Fruit fly (Drosophila melanogaster) whole organism, embryonic: ENCODE data around the gene RpL24-like.
A peak's percentile ranks its signal among the peaks of the same experiment; 100 is the strongest.

Source experiments
- Adf1 ChIP-seq: fragments of 200-800 bp; sonication (Bioruptor generic); IDR thresholded peaks from 2 replicates; pipeline ENCODE4 v1.3.6; 2022; ENCODE audit warnings: missing biosample characterization, missing genetic modification characterization
- CG10209 ChIP-seq: fragments of 200-800 bp; sonication (Bioruptor generic); optimal IDR thresholded peaks from 3 replicates; lab custom pipeline; 2017; ENCODE audit warnings: missing biosample characterization, mild to moderate bottlenecking, missing genetic modification characterization, missing genetic modification reagents
- CG10274 ChIP-seq: fragments of 200-800 bp; sonication (Bioruptor generic); optimal IDR thresholded peaks from 3 replicates; lab custom pipeline; 2017; ENCODE audit warnings: missing biosample characterization, mild to moderate bottlenecking, missing genetic modification characterization
- CG10654 ChIP-seq: fragments of 200-800 bp; sonication (Bioruptor generic); optimal IDR thresholded peaks from 2 replicates; lab custom pipeline; 2016; ENCODE audit warnings: missing biosample characterization, missing genetic modification characterization
- CG10959 ChIP-seq: fragments of 200-800 bp; sonication (Bioruptor generic); IDR thresholded peaks from 2 replicates; pipeline ENCODE4 v1.3.6; 2022; ENCODE audit warnings: missing biosample characterization, missing genetic modification characterization
- CG11085 ChIP-seq: fragments of 200-800 bp; sonication (Bioruptor generic); IDR thresholded peaks from 2 replicates; pipeline ENCODE4 v1.3.6; 2022; ENCODE audit warnings: missing biosample characterization, missing genetic modification characterization
- CG11504 ChIP-seq: fragments of 200-800 bp; sonication (Bioruptor generic); optimal IDR thresholded peaks from 3 replicates; lab custom pipeline; 2019; ENCODE audit warnings: missing biosample characterization, mild to moderate bottlenecking, missing genetic modification characterization, moderate library complexity
- CG11695 ChIP-seq: fragments of 200-800 bp; sonication (Bioruptor generic); IDR thresholded peaks from 3 replicates; pipeline ENCODE4 v1.3.6; 2022; ENCODE audit warnings: missing biosample characterization, missing genetic modification characterization
- CG12104 ChIP-seq: fragments of 200-800 bp; sonication (Bioruptor generic); optimal IDR thresholded peaks from 3 replicates; lab custom pipeline; 2016; ENCODE audit warnings: missing biosample characterization, missing genetic modification characterization
- CG12155 ChIP-seq: fragments of 200-800 bp; sonication (Bioruptor generic); optimal IDR thresholded peaks from 3 replicates; lab custom pipeline; 2016; ENCODE audit warnings: missing biosample characterization, missing genetic modification characterization
- CG12744 ChIP-seq: fragments of 200-800 bp; sonication (Bioruptor generic); optimal IDR thresholded peaks from 2 replicates; lab custom pipeline; 2016; ENCODE audit warnings: missing biosample characterization, missing genetic modification characterization
- CG17186 ChIP-seq: fragments of 200-800 bp; sonication (Bioruptor generic); optimal IDR thresholded peaks from 3 replicates; lab custom pipeline; 2017; ENCODE audit warnings: missing biosample characterization, missing genetic modification reagents, missing genetic modification characterization
- CG2202 ChIP-seq: fragments of 200-800 bp; sonication (Bioruptor generic); optimal IDR thresholded peaks from 2 replicates; lab custom pipeline; 2018; ENCODE audit warnings: missing biosample characterization, mild to moderate bottlenecking, missing genetic modification characterization
- CG3163 ChIP-seq: fragments of 200-800 bp; sonication (Bioruptor generic); optimal IDR thresholded peaks from 3 replicates; lab custom pipeline; 2016; ENCODE audit warnings: missing biosample characterization, missing genetic modification characterization
- CG3407 ChIP-seq: fragments of 200-800 bp; sonication (Bioruptor generic); optimal IDR thresholded peaks from 2 replicates; lab custom pipeline; 2018; ENCODE audit warnings: missing biosample characterization, mild to moderate bottlenecking, missing genetic modification characterization
- CG4707 ChIP-seq: fragments of 200-800 bp; sonication (Bioruptor generic); optimal IDR thresholded peaks from 2 replicates; lab custom pipeline; 2018; ENCODE audit warnings: missing biosample characterization, mild to moderate bottlenecking, missing genetic modification characterization, moderate library complexity
- CG7357 ChIP-seq: fragments of 200-800 bp; sonication (Bioruptor generic); IDR thresholded peaks from 3 replicates; pipeline ENCODE4 v1.3.6; 2022; ENCODE audit warnings: missing biosample characterization, missing genetic modification characterization
- CG8765 ChIP-seq: fragments of 200-800 bp; sonication (Bioruptor generic); IDR thresholded peaks from 2 replicates; pipeline ENCODE4 v1.3.6; 2022; ENCODE audit warnings: missing biosample characterization, missing genetic modification characterization
- CG9437 ChIP-seq: fragments of 200-800 bp; sonication (Bioruptor generic); optimal IDR thresholded peaks from 2 replicates; lab custom pipeline; 2018; ENCODE audit warnings: missing biosample characterization, mild to moderate bottlenecking, missing genetic modification characterization
- Dfd ChIP-seq, 2 experiments: fragments of >200 bp; optimal IDR thresholded peaks; 2 replicates each; lab custom pipeline; 2017; ENCODE audit warnings: missing biosample characterization in 2 of 2, missing genetic modification characterization in 2 of 2
- E2f1 ChIP-seq: fragments of 200-800 bp; sonication (Bioruptor generic); IDR thresholded peaks from 2 replicates; pipeline ENCODE4 v1.3.6; 2022; ENCODE audit warnings: missing biosample characterization, missing genetic modification characterization
- Hr78 ChIP-seq, 2 experiments: fragments of 200-800 bp in 1 of 2; fragments of >200 bp in 1 of 2; sonication (Bioruptor generic) in 1 of 2; optimal IDR thresholded peaks; 2 replicates each; lab custom pipeline; 2017 to 2019; ENCODE audit warnings: missing biosample characterization in 2 of 2, missing genetic modification characterization in 2 of 2, mild to moderate bottlenecking in 1 of 2, moderate library complexity in 1 of 2
- NC2β ChIP-seq: fragments of 200-800 bp; sonication (Bioruptor generic); optimal IDR thresholded peaks from 2 replicates; lab custom pipeline; 2016; ENCODE audit warnings: missing biosample characterization, missing genetic modification characterization
- Neu2 ChIP-seq: fragments of 200-800 bp; sonication (Bioruptor generic); optimal IDR thresholded peaks from 3 replicates; lab custom pipeline; 2016; ENCODE audit warnings: missing biosample characterization, missing genetic modification characterization, borderline replicate concordance
- Optix ChIP-seq: fragments of 200-800 bp; sonication (Bioruptor generic); IDR thresholded peaks from 3 replicates; pipeline ENCODE4 v1.3.6; 2022; ENCODE audit warnings: missing biosample characterization, missing genetic modification characterization
- Ravus ChIP-seq: fragments of 200-800 bp; sonication (Bioruptor generic); IDR thresholded peaks from 2 replicates; pipeline ENCODE4 v1.3.6; 2022; ENCODE audit warnings: missing biosample characterization, missing genetic modification characterization
- Side ChIP-seq: fragments of 200-800 bp; sonication (Bioruptor generic); optimal IDR thresholded peaks from 2 replicates; lab custom pipeline; 2016; ENCODE audit warnings: missing biosample characterization, missing genetic modification characterization
- Sox100B ChIP-seq: fragments of 200-800 bp; sonication (Bioruptor generic); optimal IDR thresholded peaks from 3 replicates; lab custom pipeline; 2018; ENCODE audit warnings: missing biosample characterization, mild to moderate bottlenecking, missing genetic modification characterization
- Stat92E ChIP-seq, 3 experiments: fragments of >200 bp in 2 of 3; fragments of 200-800 bp in 1 of 3; sonication (Bioruptor generic) in 1 of 3; optimal IDR thresholded peaks; 2 replicates each; lab custom pipeline; 2017 to 2019; ENCODE audit warnings: missing biosample characterization in 3 of 3, missing genetic modification characterization in 3 of 3, mild to moderate bottlenecking in 1 of 3, moderate library complexity in 1 of 3
- ato ChIP-seq: fragments of 200-800 bp; sonication (Bioruptor generic); IDR thresholded peaks from 2 replicates; pipeline ENCODE4 v1.3.6; 2022; ENCODE audit warnings: missing biosample characterization, missing genetic modification characterization; ENCODE audit not compliant: partially characterized antibody
- emc ChIP-seq: fragments of 200-800 bp; sonication (Bioruptor generic); optimal IDR thresholded peaks from 2 replicates; lab custom pipeline; 2016; ENCODE audit warnings: missing biosample characterization, missing genetic modification characterization
- ems ChIP-seq: fragments of 200-800 bp; sonication (Bioruptor generic); optimal IDR thresholded peaks from 3 replicates; lab custom pipeline; 2016; ENCODE audit warnings: missing biosample characterization, missing genetic modification characterization
- fd3F ChIP-seq: fragments of 200-800 bp; sonication (Bioruptor generic); optimal IDR thresholded peaks from 2 replicates; lab custom pipeline; 2018; ENCODE audit warnings: missing biosample characterization, mild to moderate bottlenecking, missing genetic modification characterization, moderate library complexity
- her ChIP-seq: fragments of 200-800 bp; sonication (Bioruptor generic); optimal IDR thresholded peaks from 2 replicates; lab custom pipeline; 2016; ENCODE audit warnings: missing biosample characterization, missing genetic modification characterization
- kni ChIP-seq: fragments of 200-800 bp; sonication (Bioruptor generic); optimal IDR thresholded peaks from 3 replicates; lab custom pipeline; 2017; ENCODE audit warnings: mild to moderate bottlenecking, missing biosample characterization, missing genetic modification reagents, missing genetic modification characterization
- nau ChIP-seq: fragments of 200-800 bp; sonication (Bioruptor generic); optimal IDR thresholded peaks from 3 replicates; lab custom pipeline; 2017; ENCODE audit warnings: missing biosample characterization, mild to moderate bottlenecking, missing genetic modification characterization, missing genetic modification reagents
- nmo ChIP-seq: fragments of 200-800 bp; sonication (Bioruptor generic); optimal IDR thresholded peaks from 2 replicates; lab custom pipeline; 2018; ENCODE audit warnings: missing biosample characterization, mild to moderate bottlenecking, missing genetic modification characterization, moderate library complexity
- odd ChIP-seq: fragments of 200-800 bp; sonication (Bioruptor generic); optimal IDR thresholded peaks from 2 replicates; lab custom pipeline; 2017; ENCODE audit warnings: missing biosample characterization, mild to moderate bottlenecking, missing genetic modification characterization
- p53 ChIP-seq: fragments of 200-800 bp; sonication (Bioruptor generic); optimal IDR thresholded peaks from 2 replicates; lab custom pipeline; 2016; ENCODE audit warnings: missing biosample characterization, missing genetic modification characterization
- pnt ChIP-seq: fragments of 200-800 bp; sonication (Bioruptor generic); optimal IDR thresholded peaks from 3 replicates; lab custom pipeline; 2016; ENCODE audit warnings: missing biosample characterization, missing genetic modification characterization
- pum ChIP-seq: fragments of 200-800 bp; sonication (Bioruptor generic); optimal IDR thresholded peaks from 2 replicates; lab custom pipeline; 2016; ENCODE audit warnings: missing biosample characterization, missing genetic modification characterization
- rib ChIP-seq: fragments of 200-800 bp; sonication (Bioruptor generic); IDR thresholded peaks from 2 replicates; pipeline ENCODE4 v1.3.6; 2022; ENCODE audit warnings: missing biosample characterization, missing genetic modification characterization
- sisA ChIP-seq: fragments of 200-800 bp; sonication (Bioruptor generic); IDR thresholded peaks from 2 replicates; pipeline ENCODE4 v1.3.6; 2022; ENCODE audit warnings: missing biosample characterization, missing genetic modification characterization
- sna ChIP-seq: fragments of 200-800 bp; sonication (Bioruptor generic); IDR thresholded peaks from 2 replicates; pipeline ENCODE4 v1.3.6; 2022; ENCODE audit warnings: missing biosample characterization, missing genetic modification characterization; ENCODE audit not compliant: partially characterized antibody
- sob ChIP-seq: fragments of 200-800 bp; sonication (Bioruptor generic); IDR thresholded peaks from 2 replicates; pipeline ENCODE4 v1.3.6; 2022; ENCODE audit warnings: missing biosample characterization, missing genetic modification characterization
- ssp ChIP-seq: fragments of 200-800 bp; sonication (Bioruptor generic); IDR thresholded peaks from 2 replicates; pipeline ENCODE4 v1.3.6; 2022; ENCODE audit warnings: missing biosample characterization, missing genetic modification characterization
- tap ChIP-seq: fragments of 200-800 bp; optimal IDR thresholded peaks from 3 replicates; lab custom pipeline; 2019; ENCODE audit warnings: missing biosample characterization, mild to moderate bottlenecking, missing genetic modification characterization, moderate library complexity
- tgo ChIP-seq: fragments of 200-800 bp; sonication (Bioruptor generic); IDR thresholded peaks from 3 replicates; pipeline ENCODE4 v1.3.6; 2022; ENCODE audit warnings: missing biosample characterization, missing genetic modification characterization
- wdn ChIP-seq: fragments of 200-800 bp; sonication (Bioruptor generic); IDR thresholded peaks from 2 replicates; pipeline ENCODE4 v1.3.6; 2022; ENCODE audit warnings: missing biosample characterization, missing genetic modification characterization
- z ChIP-seq: fragments of 200-800 bp; sonication (Bioruptor generic); IDR thresholded peaks from 3 replicates; pipeline ENCODE4 v1.3.6; 2022; ENCODE audit warnings: missing biosample characterization, missing genetic modification characterization
- zfh2 ChIP-seq: fragments of 200-800 bp; sonication (Bioruptor generic); optimal IDR thresholded peaks from 2 replicates; lab custom pipeline; 2016; ENCODE audit warnings: missing biosample characterization, missing genetic modification characterization

RpL24-like gene

dm6 chr3R:11421643-11422122, 9.7 kb downstream of the RpL24-like start, which contains the start of the genes ninaG and Sptz (continued):
- peak; percentile 83 for TF ChIP-seq CG12104 (GFP tag; lab: Kevin White, UChicago)
- TF ChIP-seq pnt (GFP tag; lab: Kevin White, UChicago): peak; percentile 94
- peak; percentile 94 for TF ChIP-seq CG11085 (GFP tag; lab: Robert Waterston, UW)
- peak; percentile 86 for TF ChIP-seq fd3F (GFP tag; lab: Kevin White, UChicago)
- peak; percentile 89 for TF ChIP-seq CG11504 (tag; lab: Kevin White, UChicago)
- peak; percentile 80 for TF ChIP-seq CG2202
- peak; percentile 83 for TF ChIP-seq wdn (GFP tag; lab: Robert Waterston, UW)
- peak; percentile 89 for TF ChIP-seq CG7357 (GFP tag; lab: Robert Waterston, UW)
- peak; percentile 94 for TF ChIP-seq E2f1 (GFP tag; lab: Robert Waterston, UW)
- TF ChIP-seq CG17186 (GFP tag; lab: Kevin White, UChicago): peak; percentile 91
- TF ChIP-seq nmo (GFP tag; lab: Kevin White, UChicago): peak; percentile 95
- TF ChIP-seq rib: peak; percentile 83
- peak; percentile 97 for TF ChIP-seq sob (GFP tag; lab: Robert Waterston, UW)
- peak; percentile 91 for TF ChIP-seq ssp (GFP tag; lab: Robert Waterston, UW)
- TF ChIP-seq Adf1 (GFP tag; lab: Robert Waterston, UW): peak; percentile 81
- TF ChIP-seq Optix (GFP tag; lab: Robert Waterston, UW): peak; percentile 96
- TF ChIP-seq CG8765 (GFP tag; lab: Robert Waterston, UW): peak; percentile 93
- peak; percentile 83 for TF ChIP-seq CG3407
- peak; percentile 96 for TF ChIP-seq tgo (GFP tag; lab: Robert Waterston, UW)
- peak; percentile 91 for TF ChIP-seq Side
- TF ChIP-seq ato (GFP tag; lab: Robert Waterston, UW): no peak
- TF ChIP-seq CG10959 (GFP tag; lab: Robert Waterston, UW): peak; percentile 93
- TF ChIP-seq CG11695 (GFP tag; lab: Robert Waterston, UW): peak; percentile 90
- peak; percentile 92 for TF ChIP-seq CG12744
- TF ChIP-seq CG9437: peak; percentile 73
- 0 out of 3 replicates have a peak, but pooled peaks have one; percentile 34 for TF ChIP-seq z (GFP tag; lab: Robert Waterston, UW)
- peak; percentile 97 for TF ChIP-seq zfh2 (GFP tag; lab: Kevin White, UChicago)
- TF ChIP-seq sna (GFP tag; lab: Robert Waterston, UW): peak; percentile 44; the same call in 1 of the 2 replicates
- no peak for TF ChIP-seq Hr78 (GFP tag; optimal IDR thresholded peaks at IDR 0.05; lab: Kevin White, UChicago)
- peak; percentile 84 for TF ChIP-seq her (GFP tag; lab: Kevin White, UChicago)
- peak; percentile 39 for TF ChIP-seq CG4707
- TF ChIP-seq NC2β (GFP tag; lab: Kevin White, UChicago): peak; percentile 89
- TF ChIP-seq Neu2 (GFP tag; lab: Kevin White, UChicago): peak; percentile 74
- no peak for TF ChIP-seq Stat92E (GFP tag; optimal IDR thresholded peaks at IDR 0.05; lab: Kevin White, UChicago)
- peak; percentile 75 for TF ChIP-seq CG3163 (GFP tag; lab: Kevin White, UChicago)
- peak; percentile 62 for TF ChIP-seq CG10274 (GFP tag; lab: Kevin White, UChicago)
- TF ChIP-seq ems (GFP tag; lab: Kevin White, UChicago): peak; percentile 96
- TF ChIP-seq CG10209 (GFP tag; lab: Kevin White, UChicago): peak; percentile 92
- peak; percentile 90 for TF ChIP-seq emc (GFP tag; lab: Kevin White, UChicago)
- no peak for TF ChIP-seq kni (GFP tag; lab: Kevin White, UChicago)
- TF ChIP-seq p53 (GFP tag; lab: Kevin White, UChicago): peak; percentile 73
- TF ChIP-seq tap (tag; lab: Kevin White, UChicago): no peak
- peak; percentile 95 for TF ChIP-seq CG10654 (GFP tag; lab: Kevin White, UChicago)
- peak; percentile 85 for TF ChIP-seq Ravus
- no peak for TF ChIP-seq nau (GFP tag; lab: Kevin White, UChicago)
- TF ChIP-seq sisA (GFP tag; lab: Robert Waterston, UW): peak; percentile 96
- TF ChIP-seq Dfd (GFP tag; optimal IDR thresholded peaks at IDR 0.05; lab: Kevin White, UChicago): no peak
- peak; percentile 96 for TF ChIP-seq pum (GFP tag; lab: Kevin White, UChicago)
- TF ChIP-seq CG12155: peak; percentile 94
- peak; percentile 81 for TF ChIP-seq odd (GFP tag; lab: Kevin White, UChicago)
- TF ChIP-seq Sox100B (GFP tag; lab: Kevin White, UChicago): no peak
